Worm (Caenorhabditis elegans) whole organism, L1 larva: Measurements from ENCODE around the gene dyn-1.

Source experiments
- C16A3.4 ChIP-seq: fragments of 150-350 bp; optimal IDR thresholded peaks from 2 replicates; lab custom pipeline; 2014; ENCODE audit warnings: missing biosample characterization, missing genetic modification characterization
- aha-1 ChIP-seq: fragments of 150-350 bp; optimal IDR thresholded peaks from 2 replicates; lab custom pipeline; 2014; ENCODE audit warnings: missing biosample characterization, missing genetic modification characterization
- blmp-1 ChIP-seq: fragments of 150-350 bp; optimal IDR thresholded peaks from 2 replicates; lab custom pipeline; 2014; ENCODE audit warnings: missing biosample characterization, missing genetic modification characterization
- ceh-63 ChIP-seq: fragments of 200-800 bp; sonication (Bioruptor generic); optimal IDR thresholded peaks from 2 replicates; lab custom pipeline; 2018; ENCODE audit warnings: mild to moderate bottlenecking, missing genetic modification characterization, missing compliant biosample characterization
- ceh-82 ChIP-seq, 3 experiments: fragments of 150-350 bp in 1 of 3; sonication (generic microtip) in 2 of 3; optimal IDR thresholded peaks; 2 replicates each; lab custom pipeline; 2014 to 2017; ENCODE audit warnings: missing biosample characterization in 3 of 3, missing genetic modification characterization in 3 of 3
- ceh-90 ChIP-seq: sonication (generic microtip); optimal IDR thresholded peaks from 2 replicates; lab custom pipeline; 2016; ENCODE audit warnings: missing genetic modification characterization, missing compliant biosample characterization
- efl-1 ChIP-seq, 4 experiments: fragments of 150-350 bp; optimal IDR thresholded peaks in 3 of 4; peaks in 1 of 4; 1 replicate in 1 of 4; 2 replicates in 3 of 4; lab custom pipeline; 2014; ENCODE audit warnings: missing biosample characterization in 2 of 4, missing genetic modification characterization in 2 of 4, missing genetic modification reagents in 2 of 4
- egl-13 ChIP-seq: sonication (generic microtip); optimal IDR thresholded peaks from 2 replicates; lab custom pipeline; 2016; ENCODE audit warnings: missing genotype, missing genetic modification reagents, missing genetic modification characterization, missing compliant biosample characterization
- egl-27 ChIP-seq, 2 experiments: fragments of 150-350 bp in 1 of 2; sonication (generic microtip); optimal IDR thresholded peaks; 3 replicates each; lab custom pipeline; 2017 to 2018; ENCODE audit warnings: missing biosample characterization in 2 of 2, missing genetic modification characterization in 2 of 2, missing genetic modification reagents in 2 of 2
- elt-2 ChIP-seq: sonication (generic microtip); optimal IDR thresholded peaks from 2 replicates; lab custom pipeline; 2016; ENCODE audit warnings: missing genetic modification characterization, mild to moderate bottlenecking, inconsistent platforms, missing compliant biosample characterization, missing genetic modification reagents
- elt-3 ChIP-seq, 6 experiments: fragments of 150-350 bp in 1 of 6; sonication (generic microtip); optimal IDR thresholded peaks; 2 replicates each; lab custom pipeline; 2017 to 2018; ENCODE audit warnings: missing biosample characterization in 6 of 6, missing genetic modification characterization in 6 of 6, inconsistent platforms in 1 of 6
- fkh-4 ChIP-seq: sonication (generic microtip); optimal IDR thresholded peaks from 2 replicates; lab custom pipeline; 2016; ENCODE audit warnings: missing compliant biosample characterization, missing genetic modification characterization, borderline replicate concordance
- fkh-8 ChIP-seq: sonication (generic microtip); optimal IDR thresholded peaks from 2 replicates; lab custom pipeline; 2016; ENCODE audit warnings: mild to moderate bottlenecking, missing genetic modification characterization, missing compliant biosample characterization
- hlh-17 ChIP-seq: fragments of 200-800 bp; sonication (Bioruptor generic); optimal IDR thresholded peaks from 2 replicates; lab custom pipeline; 2018; ENCODE audit warnings: missing genetic modification characterization, mild to moderate bottlenecking, missing compliant biosample characterization, moderate library complexity, borderline replicate concordance
- lin-14 ChIP-seq: fragments of 200-800 bp; sonication (Bioruptor generic); optimal IDR thresholded peaks from 2 replicates; lab custom pipeline; 2018; ENCODE audit warnings: mild to moderate bottlenecking, missing genetic modification characterization, moderate library complexity, missing compliant biosample characterization
- lin-39 ChIP-seq: fragments of 150-350 bp; optimal IDR thresholded peaks from 2 replicates; lab custom pipeline; 2014; ENCODE audit warnings: missing biosample characterization, missing genetic modification reagents, missing genetic modification characterization
- lir-3 ChIP-seq: sonication (generic microtip); optimal IDR thresholded peaks from 2 replicates; lab custom pipeline; 2016; ENCODE audit warnings: mild to moderate bottlenecking, missing genetic modification characterization, moderate library complexity, missing compliant biosample characterization; ENCODE audit not compliant: poor library complexity
- mef-2 ChIP-seq: fragments of 150-350 bp; optimal IDR thresholded peaks from 2 replicates; lab custom pipeline; 2014; ENCODE audit warnings: missing biosample characterization, missing genetic modification characterization
- mep-1 ChIP-seq: fragments of 150-350 bp; optimal IDR thresholded peaks from 2 replicates; lab custom pipeline; 2014; ENCODE audit warnings: missing biosample characterization, missing genetic modification characterization
- nhr-20 ChIP-seq: sonication (generic microtip); optimal IDR thresholded peaks from 2 replicates; lab custom pipeline; 2016; ENCODE audit warnings: mild to moderate bottlenecking, missing genetic modification characterization, missing compliant biosample characterization
- nhr-71 ChIP-seq: sonication (generic microtip); optimal IDR thresholded peaks from 2 replicates; lab custom pipeline; 2016; ENCODE audit warnings: mild to moderate bottlenecking, missing genetic modification characterization, moderate library complexity, missing compliant biosample characterization
- nhr-85 ChIP-seq: sonication (generic microtip); peaks from one replicate; lab custom pipeline; 2016; ENCODE audit warnings: missing genetic modification characterization, inconsistent platforms, missing compliant biosample characterization
- pax-3 ChIP-seq: fragments of 200-800 bp; sonication (Bioruptor generic); optimal IDR thresholded peaks from 2 replicates; lab custom pipeline; 2018; ENCODE audit warnings: mild to moderate bottlenecking, missing genetic modification characterization, moderate library complexity, missing compliant biosample characterization
- rnt-1 ChIP-seq: sonication (generic microtip); optimal IDR thresholded peaks from 2 replicates; lab custom pipeline; 2016; ENCODE audit warnings: mild to moderate bottlenecking, missing genetic modification characterization, moderate library complexity, missing compliant biosample characterization
- sup-37 ChIP-seq: fragments of 200-800 bp; sonication (Bioruptor generic); optimal IDR thresholded peaks from 2 replicates; lab custom pipeline; 2018; ENCODE audit warnings: mild to moderate bottlenecking, missing genetic modification characterization, missing compliant biosample characterization
- swsn-7 ChIP-seq: sonication (generic microtip); optimal IDR thresholded peaks from 2 replicates; lab custom pipeline; 2016; ENCODE audit warnings: missing genetic modification characterization, missing compliant biosample characterization
- zip-4 ChIP-seq: fragments of 200-800 bp; sonication (Bioruptor generic); optimal IDR thresholded peaks from 2 replicates; lab custom pipeline; 2018; ENCODE audit warnings: mild to moderate bottlenecking, missing genetic modification characterization, moderate library complexity, missing compliant biosample characterization

The dyn-1 gene

ce11 chrX:15621001-15621400, 52.3 kb downstream of the dyn-1 start:
- no peak for TF ChIP-seq ceh-90 (tag; lab: Kevin White, UChicago)
- no peak for TF ChIP-seq mep-1
- TF ChIP-seq fkh-8 (tag; lab: Kevin White, UChicago): no peak
- no peak for TF ChIP-seq C16A3.4 (tag; lab: Kevin White, UChicago)
- TF ChIP-seq sup-37: no peak
- TF ChIP-seq rnt-1 (tag; lab: Kevin White, UChicago): no peak
- no peak for TF ChIP-seq ceh-63
- no peak for TF ChIP-seq lin-39 (tag; lab: Kevin White, UChicago)
- TF ChIP-seq hlh-17 (GFP tag; lab: Kevin White, UChicago): no peak
- TF ChIP-seq zip-4 (GFP tag; lab: Kevin White, UChicago): no peak
- TF ChIP-seq fkh-4: no peak
- no peak for TF ChIP-seq mef-2 (tag; lab: Kevin White, UChicago)
- no peak for TF ChIP-seq egl-13 (tag; lab: Kevin White, UChicago)
- TF ChIP-seq egl-27 (tag; optimal IDR thresholded peaks at IDR 0.05; lab: Kevin White, UChicago): no peak
- TF ChIP-seq blmp-1 (tag; lab: Kevin White, UChicago): no peak
- TF ChIP-seq lir-3: no peak
- TF ChIP-seq pax-3 (tag; lab: Kevin White, UChicago): no peak
- TF ChIP-seq nhr-85: no peak
- TF ChIP-seq elt-3 (tag; optimal IDR thresholded peaks at IDR 0.05; lab: Kevin White, UChicago): no peak
- no peak for TF ChIP-seq swsn-7 (tag; lab: Kevin White, UChicago)
- TF ChIP-seq, all 84 proteins: peak for 0

DNA sequence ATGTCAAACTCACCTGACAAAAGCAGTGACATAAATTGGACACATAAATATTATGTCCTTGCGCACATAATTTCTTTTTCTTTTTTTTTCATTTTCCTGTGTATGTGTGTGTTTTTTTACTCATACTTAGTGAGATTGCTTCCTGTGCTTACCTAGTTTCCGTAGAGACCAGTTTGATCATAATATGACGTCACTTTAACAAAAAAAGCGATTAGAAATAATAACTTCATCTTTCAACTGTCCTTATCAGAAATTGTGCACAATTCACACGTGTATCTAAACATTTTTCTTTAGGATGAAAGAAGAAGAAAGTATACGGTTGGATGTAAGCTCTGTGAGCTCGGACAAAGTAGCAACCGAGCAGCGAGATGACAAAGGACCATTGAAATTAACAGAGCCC, 53.4 kb downstream of the dyn-1 start:
- peak; percentile 24 for TF ChIP-seq fkh-8 (tag; lab: Kevin White, UChicago)
- no peak for TF ChIP-seq nhr-20 (tag; lab: Kevin White, UChicago)
- peak; percentile 45 for TF ChIP-seq lin-14 (GFP tag; lab: Kevin White, UChicago)
- TF ChIP-seq elt-2 (tag; lab: Kevin White, UChicago): peak; percentile 25
- TF ChIP-seq ceh-82 (tag; optimal IDR thresholded peaks at IDR 0.05; lab: Kevin White, UChicago): no peak
- TF ChIP-seq aha-1 (tag; lab: Kevin White, UChicago): no peak
- no peak for TF ChIP-seq efl-1 (optimal IDR thresholded peaks at IDR 0.05; lab: Kevin White, UChicago)
- TF ChIP-seq efl-1 (GFP tag; optimal IDR thresholded peaks at IDR 0.05 in 1 of 2; lab: Kevin White, UChicago): peak in 1 of 2 experiments; percentile 79
- TF ChIP-seq nhr-71 (tag; lab: Kevin White, UChicago): peak; percentile 19
- TF ChIP-seq, all 84 proteins: peak for 5
